Fruit fly (Drosophila melanogaster) whole organism, prepupa: ENCODE results near the gene Glg1.

ENCODE experiments used
- Blimp-1 ChIP-seq: fragments of 200-800 bp; sonication (Bioruptor generic); optimal IDR thresholded peaks from 3 replicates; lab custom pipeline; 2017; ENCODE audit warnings: missing biosample characterization, missing genetic modification characterization, mild to moderate bottlenecking, moderate library complexity, missing genetic modification reagents
- CG10669 ChIP-seq: fragments of 200-800 bp; sonication (Bioruptor generic); optimal IDR thresholded peaks from 3 replicates; lab custom pipeline; 2018; ENCODE audit warnings: missing biosample characterization, mild to moderate bottlenecking, missing genetic modification characterization, moderate library complexity
- CG11294 ChIP-seq: fragments of 200-800 bp; sonication (Bioruptor generic); IDR thresholded peaks from 2 replicates; pipeline ENCODE4 v1.3.6; 2022; ENCODE audit warnings: missing biosample characterization, missing genetic modification characterization
- CG11762 ChIP-seq: fragments of 200-800 bp; sonication (Bioruptor generic); optimal IDR thresholded peaks from 3 replicates; lab custom pipeline; 2016; ENCODE audit warnings: missing biosample characterization, missing genetic modification characterization; ENCODE audit not compliant: insufficient read depth
- CG11902 ChIP-seq: fragments of 200-800 bp; sonication (Bioruptor generic); optimal IDR thresholded peaks from 3 replicates; lab custom pipeline; 2016; ENCODE audit warnings: missing biosample characterization, missing genetic modification characterization
- CG15336 ChIP-seq: fragments of 200-800 bp; sonication (Bioruptor generic); IDR thresholded peaks from 2 replicates; pipeline ENCODE4 v1.3.6; 2022; ENCODE audit warnings: missing biosample characterization, missing genetic modification characterization
- CG1621 ChIP-seq: fragments of 200-800 bp; sonication (Bioruptor generic); optimal IDR thresholded peaks from 3 replicates; lab custom pipeline; 2018; ENCODE audit warnings: missing biosample characterization, mild to moderate bottlenecking, missing genetic modification characterization
- CG16779 ChIP-seq: fragments of 200-800 bp; sonication (Bioruptor generic); optimal IDR thresholded peaks from 3 replicates; lab custom pipeline; 2017; ENCODE audit warnings: missing biosample characterization, mild to moderate bottlenecking, missing genetic modification characterization
- CG32006 ChIP-seq: fragments of 200-800 bp; sonication (Bioruptor generic); optimal IDR thresholded peaks from 3 replicates; lab custom pipeline; 2017; ENCODE audit warnings: missing biosample characterization, mild to moderate bottlenecking, missing genetic modification characterization
- CG3919 ChIP-seq: fragments of 200-800 bp; sonication (Bioruptor generic); optimal IDR thresholded peaks from 3 replicates; lab custom pipeline; 2016; ENCODE audit warnings: missing biosample characterization, missing genetic modification characterization
- CG4318 ChIP-seq: fragments of 200-800 bp; sonication (Bioruptor generic); optimal IDR thresholded peaks from 3 replicates; lab custom pipeline; 2017; ENCODE audit warnings: missing biosample characterization, mild to moderate bottlenecking, missing genetic modification characterization
- CG6792 ChIP-seq: fragments of 200-800 bp; sonication (Bioruptor generic); optimal IDR thresholded peaks from 3 replicates; lab custom pipeline; 2016; ENCODE audit warnings: missing biosample characterization, missing genetic modification characterization
- CG6808 ChIP-seq: fragments of 200-800 bp; sonication (Bioruptor generic); optimal IDR thresholded peaks from 3 replicates; lab custom pipeline; 2017; ENCODE audit warnings: missing biosample characterization, missing genetic modification characterization, mild to moderate bottlenecking, moderate library complexity, missing genetic modification reagents
- CG6854 ChIP-seq: fragments of 200-800 bp; sonication (Bioruptor generic); optimal IDR thresholded peaks from 2 replicates; lab custom pipeline; 2017; ENCODE audit warnings: missing biosample characterization, mild to moderate bottlenecking, missing genetic modification characterization
- CG8319 ChIP-seq: fragments of 200-800 bp; sonication (Bioruptor generic); optimal IDR thresholded peaks from 3 replicates; lab custom pipeline; 2016; ENCODE audit warnings: missing biosample characterization, missing genetic modification characterization
- Eip75B ChIP-seq: fragments of 200-800 bp; sonication (Bioruptor generic); optimal IDR thresholded peaks from 3 replicates; lab custom pipeline; 2016; ENCODE audit warnings: missing biosample characterization, missing genetic modification characterization
- Eip78C ChIP-seq: fragments of 200-800 bp; sonication (Bioruptor generic); peaks from one replicate; lab custom pipeline; 2016; ENCODE audit warnings: missing biosample characterization, missing genetic modification characterization
- Gug ChIP-seq: fragments of 200-800 bp; sonication (Bioruptor generic); IDR thresholded peaks from 2 replicates; pipeline ENCODE4 v1.3.6; 2022; ENCODE audit warnings: missing biosample characterization, missing genetic modification characterization
- Hr39 ChIP-seq: fragments of 200-800 bp; sonication (Bioruptor generic); optimal IDR thresholded peaks from 2 replicates; lab custom pipeline; 2016; ENCODE audit warnings: missing biosample characterization, missing genetic modification characterization
- OdsH ChIP-seq: fragments of 200-800 bp; sonication (Bioruptor generic); optimal IDR thresholded peaks from 3 replicates; lab custom pipeline; 2016; ENCODE audit warnings: missing biosample characterization, missing genetic modification characterization
- Smox ChIP-seq: fragments of 200-800 bp; sonication (Bioruptor generic); optimal IDR thresholded peaks from 3 replicates; lab custom pipeline; 2016; ENCODE audit warnings: missing biosample characterization, missing genetic modification characterization
- Sox102F ChIP-seq: fragments of 200-800 bp; sonication (Bioruptor generic); optimal IDR thresholded peaks from 2 replicates; lab custom pipeline; 2016; ENCODE audit warnings: missing biosample characterization, mild to moderate bottlenecking, missing genetic modification characterization
- Sox14 ChIP-seq: fragments of 200-800 bp; sonication (Bioruptor generic); optimal IDR thresholded peaks from 3 replicates; lab custom pipeline; 2016; ENCODE audit warnings: missing biosample characterization, missing genetic modification characterization
- achi ChIP-seq: fragments of 200-800 bp; sonication (Bioruptor generic); optimal IDR thresholded peaks from 3 replicates; lab custom pipeline; 2016; ENCODE audit warnings: missing biosample characterization, missing genetic modification characterization
- acj6 ChIP-seq: fragments of 200-800 bp; sonication (Bioruptor generic); optimal IDR thresholded peaks from 3 replicates; lab custom pipeline; 2016; ENCODE audit warnings: missing biosample characterization, missing genetic modification characterization
- cyc ChIP-seq: fragments of 200-800 bp; sonication (Bioruptor generic); optimal IDR thresholded peaks from 3 replicates; lab custom pipeline; 2016; ENCODE audit warnings: missing biosample characterization, missing genetic modification characterization
- dsx ChIP-seq: fragments of 200-800 bp; optimal IDR thresholded peaks from 3 replicates; lab custom pipeline; 2019; ENCODE audit warnings: missing biosample characterization, mild to moderate bottlenecking, missing genetic modification characterization, moderate library complexity; ENCODE audit not compliant: poor library complexity, severe bottlenecking
- eg ChIP-seq: fragments of 200-800 bp; sonication (Bioruptor generic); IDR thresholded peaks from 3 replicates; pipeline ENCODE4 v1.3.6; 2022; ENCODE audit warnings: missing biosample characterization, missing genetic modification characterization
- fd59A ChIP-seq: fragments of 200-800 bp; sonication (Bioruptor generic); optimal IDR thresholded peaks from 2 replicates; lab custom pipeline; 2017; ENCODE audit warnings: missing biosample characterization, mild to moderate bottlenecking, missing genetic modification characterization, missing genetic modification reagents
- fd85E ChIP-seq: fragments of 200-800 bp; sonication (Bioruptor generic); optimal IDR thresholded peaks from 3 replicates; lab custom pipeline; 2016; ENCODE audit warnings: missing biosample characterization, missing genetic modification characterization
- fkh ChIP-seq: fragments of 200-800 bp; sonication (Bioruptor generic); optimal IDR thresholded peaks from 3 replicates; lab custom pipeline; 2017; ENCODE audit warnings: missing biosample characterization, mild to moderate bottlenecking, missing genetic modification characterization, moderate library complexity
- lz ChIP-seq: fragments of 200-800 bp; sonication (Bioruptor generic); optimal IDR thresholded peaks from 3 replicates; lab custom pipeline; 2016; ENCODE audit warnings: missing biosample characterization, missing genetic modification characterization
- net ChIP-seq: fragments of 200-800 bp; sonication (Bioruptor generic); optimal IDR thresholded peaks from 3 replicates; lab custom pipeline; 2016; ENCODE audit warnings: missing biosample characterization, missing genetic modification characterization
- pdm3 ChIP-seq: fragments of 200-800 bp; sonication (Bioruptor generic); optimal IDR thresholded peaks from 3 replicates; lab custom pipeline; 2016; ENCODE audit warnings: missing biosample characterization, missing genetic modification characterization
- spab ChIP-seq: fragments of 200-800 bp; sonication (Bioruptor generic); optimal IDR thresholded peaks from 2 replicates; lab custom pipeline; 2017; ENCODE audit warnings: missing biosample characterization, mild to moderate bottlenecking, missing genetic modification characterization, missing genetic modification reagents
- ss ChIP-seq, 2 experiments: fragments of 200-800 bp; sonication (Bioruptor generic); optimal IDR thresholded peaks; 2 replicates in 1 of 2; 3 replicates in 1 of 2; lab custom pipeline; 2017 to 2018; ENCODE audit warnings: mild to moderate bottlenecking in 2 of 2, missing biosample characterization in 2 of 2, missing genetic modification characterization in 2 of 2, moderate library complexity in 1 of 2
- svp ChIP-seq: fragments of 200-800 bp; sonication (Bioruptor generic); peaks from one replicate; lab custom pipeline; 2016; ENCODE audit warnings: missing biosample characterization, missing genetic modification characterization
- topi ChIP-seq: fragments of 200-800 bp; sonication (Bioruptor generic); optimal IDR thresholded peaks from 3 replicates; lab custom pipeline; 2016; ENCODE audit warnings: missing biosample characterization, missing genetic modification characterization
- vri ChIP-seq: fragments of 200-800 bp; sonication (Bioruptor generic); optimal IDR thresholded peaks from 3 replicates; lab custom pipeline; 2016; ENCODE audit warnings: missing biosample characterization, mild to moderate bottlenecking, missing genetic modification characterization

Glg1 gene

DNA sequence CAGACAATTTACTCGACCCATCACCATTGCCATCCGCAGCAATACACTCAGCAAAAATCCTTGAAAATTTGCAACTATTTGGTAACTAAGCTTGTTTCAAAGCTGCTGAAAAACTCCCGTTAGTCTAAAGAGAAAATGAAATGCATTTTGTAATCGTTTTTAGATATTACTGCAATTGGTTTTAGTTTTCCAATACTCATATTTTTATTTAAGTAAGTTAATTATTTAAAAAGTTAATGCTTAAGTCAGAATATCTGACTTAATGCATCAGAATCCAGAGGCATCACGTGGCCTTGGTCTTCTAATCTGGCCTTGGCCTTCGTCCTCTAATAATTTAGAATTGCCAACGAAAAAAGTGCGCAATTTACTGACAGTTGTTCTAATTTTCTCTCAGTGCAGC is 44.5 kb downstream of the Glg1 start:
- TF ChIP-seq CG32006 (GFP tag; lab: Kevin White, UChicago): peak; percentile 4
- TF ChIP-seq cyc (GFP tag; lab: Kevin White, UChicago): no peak
- peak; percentile 0 for TF ChIP-seq Eip78C (GFP tag; lab: Kevin White, UChicago)

DNA sequence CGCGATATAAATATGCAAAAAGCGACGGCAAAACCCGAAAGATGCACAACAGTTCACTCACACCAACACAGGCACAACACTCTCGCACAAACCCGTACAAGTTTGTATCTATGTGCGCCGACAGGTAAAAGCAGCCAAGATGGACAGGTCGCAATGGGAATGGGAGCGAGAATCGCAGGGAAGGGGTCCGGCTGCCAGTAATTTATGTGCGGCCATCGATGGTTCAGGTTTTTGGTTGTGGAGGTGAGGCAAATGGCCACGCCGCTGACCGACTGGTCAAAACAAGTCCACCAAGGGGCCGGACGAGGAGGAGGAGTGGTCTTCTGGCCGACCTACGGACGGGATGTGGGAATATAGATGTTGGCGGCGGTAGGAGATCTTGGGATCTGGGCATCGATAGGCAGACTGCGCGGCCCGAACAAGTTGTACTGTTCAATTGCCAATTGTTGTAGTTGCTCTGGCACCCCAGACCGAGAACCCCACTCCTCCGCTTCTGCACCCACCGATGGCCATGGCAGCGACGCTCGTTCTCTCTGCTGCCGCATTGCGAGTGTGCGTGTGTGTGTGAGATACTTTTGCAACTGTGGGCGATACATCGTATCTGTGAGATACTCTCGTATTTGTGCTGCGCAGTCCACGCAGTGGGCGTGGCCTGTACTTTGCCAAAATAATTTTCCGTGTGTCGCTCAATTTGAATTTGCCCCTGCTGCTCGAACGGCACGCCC is 47.0 kb downstream of the Glg1 start:
- TF ChIP-seq Sox102F (GFP tag; lab: Kevin White, UChicago): no peak
- no peak for TF ChIP-seq Eip78C (GFP tag; lab: Kevin White, UChicago)
- TF ChIP-seq Eip75B (GFP tag; lab: Kevin White, UChicago): no peak
- no peak for TF ChIP-seq pdm3 (GFP tag; lab: Kevin White, UChicago)
- no peak for TF ChIP-seq Blimp-1 (GFP tag; lab: Kevin White, UChicago)
- no peak for TF ChIP-seq OdsH (GFP tag; lab: Kevin White, UChicago)
- peak; percentile 14 for TF ChIP-seq CG1621 (tag; lab: Kevin White, UChicago)
- no peak for TF ChIP-seq CG10669 (GFP tag; lab: Kevin White, UChicago)
- peak; percentile 9 for TF ChIP-seq dsx (GFP tag; lab: Kevin White, UChicago)
- no peak for TF ChIP-seq CG3919 (GFP tag; lab: Kevin White, UChicago)
- no peak for TF ChIP-seq fd59A (GFP tag; lab: Kevin White, UChicago)

DNA sequence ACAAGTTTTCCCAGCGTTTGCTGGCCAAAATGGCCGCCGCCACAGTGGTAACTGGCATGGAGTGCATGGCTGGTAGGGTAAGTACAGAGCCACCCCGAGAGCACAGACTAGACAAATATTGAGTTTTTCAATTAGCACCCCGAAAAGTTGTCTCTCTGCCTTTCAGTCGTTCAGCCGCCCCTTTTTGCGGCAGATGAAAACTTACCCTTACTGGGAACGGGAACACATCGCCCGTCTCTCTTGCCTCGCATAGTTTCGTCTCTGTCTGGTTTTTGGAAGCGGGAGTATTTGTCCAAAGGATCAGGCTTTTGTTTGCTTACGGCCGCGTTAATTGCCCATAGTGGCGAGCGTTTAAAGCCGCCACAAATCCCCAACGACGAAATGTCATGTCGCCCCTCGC is 48.6 kb downstream of the Glg1 start:
- TF ChIP-seq fkh (peak; percentile 22), CG6792 (GFP tag; lab: Kevin White, UChicago) (no peak)
- TF ChIP-seq, all 60 proteins: peak for 1

DNA sequence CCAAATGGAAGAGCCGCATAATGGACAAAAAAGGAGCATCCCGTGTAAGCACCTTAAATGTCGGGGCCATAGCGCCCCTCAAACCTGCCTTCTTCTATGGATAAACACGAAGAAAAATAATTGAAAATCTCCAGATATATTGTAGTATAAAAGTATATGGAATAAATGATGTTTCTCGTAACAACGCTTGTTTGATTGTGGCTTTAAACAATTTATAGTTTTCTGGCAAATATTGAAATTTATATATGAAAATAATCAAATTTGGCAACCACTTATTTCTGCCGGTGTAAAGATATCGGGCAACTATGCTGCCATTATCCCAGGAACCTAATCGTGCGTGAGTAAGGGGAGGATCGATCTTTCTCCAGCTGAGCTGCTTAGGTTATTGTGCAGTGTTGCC is 52.1 kb downstream of the Glg1 start:
- TF ChIP-seq Eip78C (GFP tag; lab: Kevin White, UChicago): peak; percentile 19
- no peak for TF ChIP-seq Gug (GFP tag; lab: Robert Waterston, UW)
- TF ChIP-seq Sox102F (GFP tag; lab: Kevin White, UChicago): no peak
- no peak for TF ChIP-seq fd85E
- no peak for TF ChIP-seq cyc (GFP tag; lab: Kevin White, UChicago)
- TF ChIP-seq CG16779 (tag; lab: Kevin White, UChicago): no peak

DNA sequence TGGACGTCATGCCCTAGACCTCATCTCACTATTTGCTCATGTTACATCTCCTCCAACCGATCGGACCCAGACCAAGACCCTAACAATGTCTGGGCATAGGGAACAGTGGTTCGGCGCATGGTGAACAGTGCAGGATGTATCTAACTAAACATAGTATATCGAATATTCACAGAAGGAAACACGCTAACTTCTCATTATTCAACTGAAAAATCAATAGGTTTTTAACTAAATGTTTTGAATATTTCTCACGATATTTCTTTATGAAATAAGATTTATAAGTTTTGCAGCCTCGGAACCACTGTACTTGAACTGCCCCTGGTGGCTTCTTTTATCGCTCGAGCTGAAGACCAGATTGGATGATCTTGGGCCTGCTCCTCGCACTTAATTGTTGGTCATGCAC is 53.7 kb downstream of the Glg1 start:
- TF ChIP-seq Sox14 (GFP tag; lab: Kevin White, UChicago): peak; percentile 48
- TF ChIP-seq dsx (GFP tag; lab: Kevin White, UChicago): peak; percentile 85
- no peak for TF ChIP-seq CG11294 (GFP tag; lab: Robert Waterston, UW)
- TF ChIP-seq CG11762 (GFP tag; lab: Kevin White, UChicago): no peak
- TF ChIP-seq net (GFP tag; lab: Kevin White, UChicago): peak; percentile 11
- TF ChIP-seq ss (GFP tag; optimal IDR thresholded peaks at IDR 0.05; lab: Kevin White, UChicago): peak; percentile 17 to 55
- TF ChIP-seq CG6854: no peak
- no peak for TF ChIP-seq cyc (GFP tag; lab: Kevin White, UChicago)
- TF ChIP-seq vri (GFP tag; lab: Kevin White, UChicago): no peak
- TF ChIP-seq spab (GFP tag; lab: Kevin White, UChicago): peak; percentile 64
- TF ChIP-seq CG1621 (tag; lab: Kevin White, UChicago): peak; percentile 73
- peak; percentile 14 for TF ChIP-seq Hr39
- no peak for TF ChIP-seq fkh
- TF ChIP-seq Eip78C (GFP tag; lab: Kevin White, UChicago): peak; percentile 86
- TF ChIP-seq CG11902 (GFP tag; lab: Kevin White, UChicago): no peak
- no peak for TF ChIP-seq fd85E
- no peak for TF ChIP-seq Smox (GFP tag; lab: Kevin White, UChicago)
- peak; percentile 29 for TF ChIP-seq CG32006 (GFP tag; lab: Kevin White, UChicago)
- peak; percentile 49 for TF ChIP-seq CG6792 (GFP tag; lab: Kevin White, UChicago)
- TF ChIP-seq eg (GFP tag; lab: Robert Waterston, UW): peak; percentile 44; the same call in 1 of the 3 replicates
- TF ChIP-seq achi (GFP tag; lab: Kevin White, UChicago): peak; percentile 52
- peak; percentile 62 for TF ChIP-seq acj6 (GFP tag; lab: Kevin White, UChicago)
- TF ChIP-seq CG16779 (tag; lab: Kevin White, UChicago): no peak
- TF ChIP-seq CG4318: no peak
- TF ChIP-seq CG3919 (GFP tag; lab: Kevin White, UChicago): peak; percentile 68
- peak; percentile 48 for TF ChIP-seq fd59A (GFP tag; lab: Kevin White, UChicago)
- peak; percentile 29 for TF ChIP-seq topi
- peak; percentile 57 for TF ChIP-seq Eip75B (GFP tag; lab: Kevin White, UChicago)
- TF ChIP-seq CG8319 (GFP tag; lab: Kevin White, UChicago): no peak
- TF ChIP-seq CG6808 (GFP tag; lab: Kevin White, UChicago): peak; percentile 42
- peak; percentile 40; the same call in 1 of the 2 replicates for TF ChIP-seq CG15336 (GFP tag; lab: Robert Waterston, UW)
- peak; percentile 68 for TF ChIP-seq CG10669 (GFP tag; lab: Kevin White, UChicago)
- TF ChIP-seq lz (GFP tag; lab: Kevin White, UChicago): peak; percentile 26
- peak; percentile 74 for TF ChIP-seq svp (GFP tag; lab: Kevin White, UChicago)
